Fruit fly (Drosophila melanogaster): ENCODE data around the gene CG4935.

The CG4935 gene

dm6 chr2L:16310648-16311047, 48.7 kb downstream of the CG4935 start, which contains the start of the genes cni and fzy (continued):
- TF ChIP-seq CG18011 (GFP tag; optimal IDR thresholded peaks at IDR 0.05), result no peak
- no peak for TF ChIP-seq Meics (GFP tag; optimal IDR thresholded peaks at IDR 0.05)
- no peak for TF ChIP-seq Dll (GFP tag; IDR thresholded peaks at IDR 0.05; ENCODE audit: partially characterized antibody)
- TF ChIP-seq CG15601 (tag; optimal IDR thresholded peaks at IDR 0.05), result peak; percentile 3
- TF ChIP-seq amos (GFP tag; IDR thresholded peaks at IDR 0.05; ENCODE audit: partially characterized antibody), result 0 out of 2 replicates have a peak, but pooled peaks have one; percentile 6
- TF ChIP-seq CG15011 (GFP tag; optimal IDR thresholded peaks at IDR 0.05), result no peak
- TF ChIP-seq CG1233 (GFP tag; optimal IDR thresholded peaks at IDR 0.05), result no peak
- peak; percentile 96 for TF ChIP-seq sqz (GFP tag; optimal IDR thresholded peaks at IDR 0.05)
- no peak for TF ChIP-seq CG10959 (GFP tag; IDR thresholded peaks at IDR 0.05)
- no peak for TF ChIP-seq br (optimal IDR thresholded peaks at IDR 0.05)
- peak; percentile 18 for TF ChIP-seq Elba2 (GFP tag; optimal IDR thresholded peaks at IDR 0.05)
- TF ChIP-seq wor (GFP tag; IDR thresholded peaks at IDR 0.05), result no peak
- no peak for TF ChIP-seq Awh (GFP tag; IDR thresholded peaks at IDR 0.05)
- TF ChIP-seq CG17361 (GFP tag; IDR thresholded peaks at IDR 0.05), result peak; percentile 38; the same call in 1 of the 3 replicates
- TF ChIP-seq CG9817 (tag; optimal IDR thresholded peaks at IDR 0.05), result no peak
- no peak for TF ChIP-seq so (GFP tag; IDR thresholded peaks at IDR 0.05)
- no peak for TF ChIP-seq CG10979 (tag; optimal IDR thresholded peaks at IDR 0.05)
- no peak for TF ChIP-seq Hey (tag; optimal IDR thresholded peaks at IDR 0.05)
- TF ChIP-seq org-1 (GFP tag; optimal IDR thresholded peaks at IDR 0.05), result no peak
- TF ChIP-seq Doc3 (GFP tag; IDR thresholded peaks at IDR 0.05; ENCODE audit: partially characterized antibody), result no peak
- no peak for TF ChIP-seq cato (GFP tag; optimal IDR thresholded peaks at IDR 0.05; ENCODE audit: borderline replicate concordance)
- no peak for TF ChIP-seq dimm (GFP tag; IDR thresholded peaks at IDR 0.05)
- TF ChIP-seq zen2 (GFP tag; IDR thresholded peaks at IDR 0.05; ENCODE audit: partially characterized antibody), result no peak
- TF ChIP-seq ap (GFP tag; IDR thresholded peaks at IDR 0.05), result no peak
- no peak for TF ChIP-seq CG7987 (GFP tag; optimal IDR thresholded peaks at IDR 0.05)
- peak; percentile 15 for TF ChIP-seq CG5245 (GFP tag; optimal IDR thresholded peaks at IDR 0.05)
- no peak for TF ChIP-seq lmd (GFP tag; IDR thresholded peaks at IDR 0.05)
- no peak for TF ChIP-seq luna (GFP tag; optimal IDR thresholded peaks at IDR 0.05)
- TF ChIP-seq CG12769 (tag; optimal IDR thresholded peaks at IDR 0.05), result no peak
- TF ChIP-seq CG13123 (GFP tag; optimal IDR thresholded peaks at IDR 0.05), result no peak
- no peak for TF ChIP-seq CG12219 (GFP tag; optimal IDR thresholded peaks at IDR 0.05)
- peak in 1 of 2 experiments; percentile 48 for TF ChIP-seq dpn (GFP tag; optimal IDR thresholded peaks at IDR 0.05)
- peak; percentile 59 for TF ChIP-seq Lhr (GFP tag; optimal IDR thresholded peaks at IDR 0.05)
- peak; percentile 69 for TF ChIP-seq stwl (tag; optimal IDR thresholded peaks at IDR 0.05)
- TF ChIP-seq sr (GFP tag; IDR thresholded peaks at IDR 0.05), result no peak
- TF ChIP-seq HmgZ (tag; optimal IDR thresholded peaks at IDR 0.05), result peak; percentile 56
- no peak for TF ChIP-seq da (GFP tag; optimal IDR thresholded peaks at IDR 0.05)
- no peak for TF ChIP-seq pita (GFP tag; optimal IDR thresholded peaks at IDR 0.05)
- no peak for TF ChIP-seq CG17612 (GFP tag; IDR thresholded peaks at IDR 0.05)
- peak; percentile 98 for TF ChIP-seq CG9797 (GFP tag; optimal IDR thresholded peaks at IDR 0.05)
- TF ChIP-seq CG14965 (GFP tag; optimal IDR thresholded peaks at IDR 0.05; ENCODE audit: borderline replicate concordance), result no peak
- TF ChIP-seq CG11504 (tag; optimal IDR thresholded peaks at IDR 0.05), result no peak
- TF ChIP-seq Opbp (GFP tag; IDR thresholded peaks at IDR 0.05; ENCODE audit: partially characterized antibody), result no peak; the same call in 2 of the 3 replicates
- no peak for TF ChIP-seq Dek (tag; optimal IDR thresholded peaks at IDR 0.05)
- TF ChIP-seq Hmr (GFP tag; optimal IDR thresholded peaks at IDR 0.05), result no peak
- TF ChIP-seq CG14667 (GFP tag; IDR thresholded peaks at IDR 0.05), result no peak
- TF ChIP-seq pros (GFP tag; optimal IDR thresholded peaks at IDR 0.05), result no peak
- no peak for TF ChIP-seq B-H2 (GFP tag; optimal IDR thresholded peaks at IDR 0.05)
- TF ChIP-seq CG11398 (GFP tag; optimal IDR thresholded peaks at IDR 0.05), result no peak
- no peak for TF ChIP-seq CG6272 (GFP tag; IDR thresholded peaks at IDR 0.05)
- no peak for TF ChIP-seq Stat92E (GFP tag; optimal IDR thresholded peaks at IDR 0.05)
